Fruit fly (Drosophila melanogaster) whole organism, embryonic: ENCODE data around the gene CG34238.

Experiments used
- BtbVII ChIP-seq: fragments of 200-800 bp; sonication (Bioruptor generic); optimal IDR thresholded peaks from 3 replicates; lab custom pipeline; 2017; ENCODE audit warnings: missing biosample characterization, mild to moderate bottlenecking, missing genetic modification characterization
- CG10267 ChIP-seq: fragments of 200-800 bp; sonication (Bioruptor generic); optimal IDR thresholded peaks from 2 replicates; lab custom pipeline; 2018; ENCODE audit warnings: missing biosample characterization, mild to moderate bottlenecking, missing genetic modification characterization, moderate library complexity
- CG10565 ChIP-seq: fragments of 200-800 bp; sonication (Bioruptor generic); optimal IDR thresholded peaks from 3 replicates; lab custom pipeline; 2016; ENCODE audit warnings: missing biosample characterization, mild to moderate bottlenecking, missing genetic modification characterization
- CG18619 ChIP-seq: fragments of 200-800 bp; sonication (Bioruptor generic); optimal IDR thresholded peaks from 3 replicates; lab custom pipeline; 2017; ENCODE audit warnings: missing biosample characterization, mild to moderate bottlenecking, missing genetic modification characterization
- CG32767 ChIP-seq: fragments of 200-800 bp; sonication (Bioruptor generic); IDR thresholded peaks from 2 replicates; pipeline ENCODE4 v1.3.6; 2022; ENCODE audit warnings: missing biosample characterization, missing genetic modification characterization
- CG4328 ChIP-seq: fragments of 200-800 bp; sonication (Bioruptor generic); optimal IDR thresholded peaks from 3 replicates; lab custom pipeline; 2017; ENCODE audit warnings: missing biosample characterization, missing genetic modification reagents, missing genetic modification characterization
- Dad ChIP-seq: fragments of 200-800 bp; sonication (Bioruptor generic); optimal IDR thresholded peaks from 3 replicates; lab custom pipeline; 2016; ENCODE audit warnings: missing biosample characterization, missing genetic modification characterization
- Rx ChIP-seq: fragments of 200-800 bp; sonication (Bioruptor generic); IDR thresholded peaks from 2 replicates; pipeline ENCODE4 v1.3.6; 2022; ENCODE audit warnings: missing biosample characterization, missing genetic modification characterization
- insv ChIP-seq, 2 experiments: fragments of 200-800 bp; sonication (Bioruptor generic); optimal IDR thresholded peaks; 3 replicates each; lab custom pipeline; 2016 to 2018; ENCODE audit warnings: missing biosample characterization in 2 of 2, missing genetic modification characterization in 2 of 2
- nom ChIP-seq: fragments of 200-800 bp; sonication (Bioruptor generic); optimal IDR thresholded peaks from 2 replicates; lab custom pipeline; 2017; ENCODE audit warnings: missing biosample characterization, missing genetic modification characterization, mild to moderate bottlenecking, moderate library complexity, missing genetic modification reagents
- sc ChIP-seq, 3 experiments: fragments of >200 bp in 2 of 3; fragments of 200-800 bp in 1 of 3; sonication (Bioruptor generic) in 1 of 3; optimal IDR thresholded peaks; 2 replicates in 2 of 3; 3 replicates in 1 of 3; lab custom pipeline; 2017; ENCODE audit warnings: mild to moderate bottlenecking in 1 of 3, missing biosample characterization in 1 of 3, missing genetic modification characterization in 1 of 3, missing genetic modification reagents in 1 of 3

DNA sequence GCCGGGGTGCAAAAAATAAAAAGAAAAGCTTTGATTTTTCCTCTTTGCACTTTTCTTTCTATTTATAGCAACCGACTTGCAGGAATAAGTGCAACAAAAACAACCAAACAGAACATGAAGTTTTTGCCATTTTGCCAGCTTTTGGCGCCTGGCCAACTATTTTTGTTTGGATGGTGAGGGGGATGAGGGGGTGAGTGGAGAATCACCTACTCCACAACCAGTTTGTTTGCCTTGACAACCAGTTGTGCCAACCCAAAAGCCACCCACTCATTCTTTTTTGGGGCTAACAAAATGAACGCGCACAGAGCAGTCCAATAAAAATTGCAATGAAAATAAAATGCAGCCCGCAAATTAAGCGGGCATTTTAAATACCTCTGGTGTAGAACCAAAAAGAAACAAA is 31.0 kb downstream of the CG34238 start:
- TF ChIP-seq Dad (GFP tag; lab: Kevin White, UChicago) (no peak), insv (GFP tag; optimal IDR thresholded peaks at IDR 0.05; lab: Kevin White, UChicago) (no peak), CG4328 (GFP tag; lab: Kevin White, UChicago) (no peak), BtbVII (GFP tag; lab: Kevin White, UChicago) (no peak), CG18619 (GFP tag; lab: Kevin White, UChicago) (no peak), CG10267 (tag; lab: Kevin White, UChicago) (no peak), CG10565 (no peak), Rx (no peak), nom (GFP tag; lab: Kevin White, UChicago) (no peak), CG32767 (no peak), sc (optimal IDR thresholded peaks at IDR 0.05; lab: Kevin White, UChicago) (no peak), sc (GFP tag; optimal IDR thresholded peaks at IDR 0.05; lab: Kevin White, UChicago) (no peak)
